Worm (Caenorhabditis elegans) whole organism, L4 larva: ENCODE measurements around the gene rod-1.

ENCODE experiments used
- F26F4.8 ChIP-seq: fragments of 200-800 bp; sonication (Bioruptor generic); conservative IDR thresholded peaks from 2 replicates; pipeline ENCODE4 v1.3.6; 2022; ENCODE audit warnings: missing genetic modification characterization, missing compliant biosample characterization
- F44E2.7 ChIP-seq: fragments of 200-800 bp; sonication (Bioruptor generic); IDR thresholded peaks from 2 replicates; pipeline ENCODE4 v2.1.2; 2022; ENCODE audit warnings: missing genetic modification characterization, missing compliant biosample characterization
- T20F7.1 ChIP-seq: fragments of 200-800 bp; sonication (Bioruptor generic); optimal IDR thresholded peaks from 2 replicates; lab custom pipeline; 2018; ENCODE audit warnings: mild to moderate bottlenecking, missing genetic modification characterization, missing compliant biosample characterization
- T26A8.4 ChIP-seq: fragments of 200-800 bp; sonication (Bioruptor generic); IDR thresholded peaks from 2 replicates; pipeline ENCODE4 v1.3.6; 2022; ENCODE audit warnings: missing genetic modification characterization, missing compliant biosample characterization
- Y48G9A.11 ChIP-seq: fragments of 200-800 bp; sonication (Bioruptor generic); IDR thresholded peaks from 2 replicates; pipeline ENCODE4 v1.3.6; 2022; ENCODE audit warnings: missing genetic modification reagents, missing genetic modification characterization, missing compliant biosample characterization
- Y5F2A.4 ChIP-seq: fragments of 200-800 bp; sonication (Bioruptor generic); optimal IDR thresholded peaks from 2 replicates; lab custom pipeline; 2018; ENCODE audit warnings: mild to moderate bottlenecking, missing genetic modification characterization, missing compliant biosample characterization
- ZK546.5 ChIP-seq, 2 experiments: sonication (generic microtip); optimal IDR thresholded peaks; 2 replicates each; lab custom pipeline; 2017; ENCODE audit warnings: missing biosample characterization in 2 of 2, missing genetic modification characterization in 2 of 2
- aly-2 ChIP-seq: sonication (generic microtip); optimal IDR thresholded peaks from 2 replicates; lab custom pipeline; 2018; ENCODE audit warnings: missing biosample characterization, missing genetic modification characterization
- ama-1 ChIP-seq: fragments of 150-350 bp; optimal IDR thresholded peaks from 2 replicates; lab custom pipeline; 2014; ENCODE audit warnings: inconsistent platforms, mixed read lengths
- attf-4 ChIP-seq: sonication (generic microtip); optimal IDR thresholded peaks from 3 replicates; lab custom pipeline; 2017; ENCODE audit warnings: missing biosample characterization, missing genetic modification characterization
- ceh-62 ChIP-seq: sonication (generic microtip); optimal IDR thresholded peaks from 2 replicates; lab custom pipeline; 2017; ENCODE audit warnings: missing biosample characterization, missing genetic modification characterization
- ces-1 ChIP-seq: fragments of 150-350 bp; sonication (generic microtip); optimal IDR thresholded peaks from 4 replicates; lab custom pipeline; 2014; ENCODE audit warnings: missing biosample characterization, missing genetic modification reagents, missing genetic modification characterization
- cey-2 ChIP-seq: sonication (generic microtip); optimal IDR thresholded peaks from 3 replicates; lab custom pipeline; 2017; ENCODE audit warnings: missing genetic modification characterization, mild to moderate bottlenecking, missing compliant biosample characterization, antibody characterized with exemption, borderline replicate concordance; ENCODE audit not compliant: insufficient read depth
- daf-19 ChIP-seq: fragments of 200-800 bp; sonication (Bioruptor generic); conservative IDR thresholded peaks from 2 replicates; pipeline ENCODE4 v1.3.6; 2022; ENCODE audit warnings: missing genetic modification characterization, missing compliant biosample characterization
- dmd-9 ChIP-seq: fragments of 200-800 bp; sonication (Bioruptor generic); IDR thresholded peaks from 2 replicates; pipeline ENCODE4 v1.3.6; 2022; ENCODE audit warnings: missing genetic modification reagents, missing genetic modification characterization, missing compliant biosample characterization
- duxl-1 ChIP-seq: sonication (generic microtip); optimal IDR thresholded peaks from 2 replicates; lab custom pipeline; 2016; ENCODE audit warnings: mild to moderate bottlenecking, missing genetic modification characterization, moderate library complexity, missing compliant biosample characterization; ENCODE audit not compliant: poor library complexity
- fos-1 ChIP-seq: fragments of 150-350 bp; optimal IDR thresholded peaks from 2 replicates; lab custom pipeline; 2014; ENCODE audit warnings: missing biosample characterization, missing genetic modification characterization
- hif-1 ChIP-seq, 2 experiments: sonication (generic microtip); optimal IDR thresholded peaks; 2 replicates each; lab custom pipeline; 2016 to 2017; ENCODE audit warnings: missing compliant biosample characterization in 2 of 2, missing genetic modification characterization in 2 of 2, missing genetic modification reagents in 2 of 2, missing genotype in 2 of 2, mild to moderate bottlenecking in 1 of 2
- hlh-30 ChIP-seq: sonication (generic microtip); optimal IDR thresholded peaks from 2 replicates; lab custom pipeline; 2017; ENCODE audit warnings: antibody characterized with exemption, mild to moderate bottlenecking, missing genetic modification characterization, missing compliant biosample characterization; ENCODE audit not compliant: insufficient read depth
- hmg-1.1 ChIP-seq: fragments of 200-800 bp; sonication (Bioruptor generic); IDR thresholded peaks from 2 replicates; pipeline ENCODE4 v1.3.6; 2022; ENCODE audit warnings: missing genetic modification reagents, missing genetic modification characterization, missing compliant biosample characterization
- lim-7 ChIP-seq: fragments of 200-800 bp; sonication (Bioruptor generic); IDR thresholded peaks from 2 replicates; pipeline ENCODE4 v1.3.6; 2022; ENCODE audit warnings: missing genetic modification characterization, missing compliant biosample characterization
- lin-38 ChIP-seq: fragments of 200-800 bp; sonication (Bioruptor generic); IDR thresholded peaks from 2 replicates; pipeline ENCODE4 v1.3.6; 2022; ENCODE audit warnings: missing genetic modification reagents, missing genetic modification characterization, missing compliant biosample characterization
- madf-5 ChIP-seq, 2 experiments: fragments of 200-800 bp; sonication (Bioruptor generic); IDR thresholded peaks; 2 replicates each; pipeline ENCODE4 v1.3.6; 2022; ENCODE audit warnings: missing compliant biosample characterization in 2 of 2, missing genetic modification characterization in 2 of 2
- mes-2 ChIP-seq: sonication (generic microtip); optimal IDR thresholded peaks from 2 replicates; lab custom pipeline; 2016; ENCODE audit warnings: missing genotype, mild to moderate bottlenecking, missing genetic modification characterization, missing compliant biosample characterization; ENCODE audit not compliant: poor library complexity, severe bottlenecking
- nhr-10 ChIP-seq: fragments of 150-350 bp; optimal IDR thresholded peaks from 2 replicates; lab custom pipeline; 2014; ENCODE audit warnings: missing biosample characterization, missing genetic modification characterization
- nhr-111 ChIP-seq: fragments of 200-800 bp; sonication (Bioruptor generic); optimal IDR thresholded peaks from 2 replicates; lab custom pipeline; 2018; ENCODE audit warnings: mild to moderate bottlenecking, missing genetic modification characterization, missing compliant biosample characterization
- nhr-41 ChIP-seq: fragments of 200-800 bp; sonication (Bioruptor generic); IDR thresholded peaks from 2 replicates; pipeline ENCODE4 v1.3.6; 2022; ENCODE audit warnings: missing genetic modification reagents, missing genetic modification characterization, missing compliant biosample characterization
- nhr-48 ChIP-seq: sonication (generic microtip); optimal IDR thresholded peaks from 2 replicates; lab custom pipeline; 2016; ENCODE audit warnings: mild to moderate bottlenecking, missing genetic modification characterization, missing compliant biosample characterization
- nhr-77 ChIP-seq: fragments of 150-350 bp; optimal IDR thresholded peaks from 2 replicates; lab custom pipeline; 2014; ENCODE audit warnings: missing biosample characterization, missing genetic modification characterization
- php-3 ChIP-seq: fragments of 200-800 bp; sonication (Bioruptor generic); IDR thresholded peaks from 2 replicates; pipeline ENCODE4 v1.3.6; 2022; ENCODE audit warnings: missing genetic modification reagents, missing genetic modification characterization, missing compliant biosample characterization
- saeg-2 ChIP-seq: fragments of 200-800 bp; sonication (Bioruptor generic); IDR thresholded peaks from 2 replicates; pipeline ENCODE4 v1.3.6; 2022; ENCODE audit warnings: missing genetic modification reagents, missing genetic modification characterization, missing compliant biosample characterization
- set-16 ChIP-seq: fragments of 200-800 bp; sonication (Bioruptor generic); IDR thresholded peaks from 2 replicates; pipeline ENCODE4 v1.3.6; 2022; ENCODE audit warnings: missing genetic modification reagents, missing genetic modification characterization, missing compliant biosample characterization
- skn-1 ChIP-seq: fragments of 150-350 bp; optimal IDR thresholded peaks from 2 replicates; lab custom pipeline; 2014; ENCODE audit warnings: missing biosample characterization, missing genetic modification characterization
- snpc-1.2 ChIP-seq: fragments of 200-800 bp; sonication (Bioruptor generic); IDR thresholded peaks from 2 replicates; pipeline ENCODE4 v1.3.6; 2022; ENCODE audit warnings: missing genetic modification reagents, missing genetic modification characterization, missing compliant biosample characterization
- spr-1 ChIP-seq: sonication (generic microtip); optimal IDR thresholded peaks from 2 replicates; lab custom pipeline; 2016; ENCODE audit warnings: mild to moderate bottlenecking, missing genetic modification characterization, missing compliant biosample characterization
- spr-3 ChIP-seq: fragments of 200-800 bp; sonication (Bioruptor generic); optimal IDR thresholded peaks from 2 replicates; lab custom pipeline; 2018; ENCODE audit warnings: mild to moderate bottlenecking, missing genetic modification characterization, missing compliant biosample characterization
- tra-1 ChIP-seq: fragments of 200-800 bp; sonication (Bioruptor generic); IDR thresholded peaks from 2 replicates; pipeline ENCODE4 v1.3.6; 2022; ENCODE audit warnings: missing genetic modification reagents, missing genetic modification characterization, missing compliant biosample characterization
- unc-39 ChIP-seq: sonication (generic microtip); optimal IDR thresholded peaks from 2 replicates; lab custom pipeline; 2017; ENCODE audit warnings: missing biosample characterization, missing genetic modification characterization
- unc-62 ChIP-seq, 3 experiments: fragments of 150-350 bp in 1 of 3; sonication (generic microtip); optimal IDR thresholded peaks in 2 of 3; peaks in 1 of 3; 1 replicate in 1 of 3; 2 replicates in 2 of 3; lab custom pipeline; 2014 to 2017; ENCODE audit warnings: missing biosample characterization in 3 of 3, missing genetic modification characterization in 3 of 3, missing genetic modification reagents in 3 of 3, missing genotype in 1 of 3
- vab-7 ChIP-seq: fragments of 200-800 bp; sonication (Bioruptor generic); IDR thresholded peaks from 2 replicates; pipeline ENCODE4 v1.3.6; 2022; ENCODE audit warnings: missing genetic modification reagents, missing genetic modification characterization, missing compliant biosample characterization
- zip-11 ChIP-seq: fragments of 200-800 bp; sonication (Bioruptor generic); IDR thresholded peaks from 2 replicates; pipeline ENCODE4 v1.3.6; 2022; ENCODE audit warnings: missing genetic modification characterization, missing compliant biosample characterization
- ztf-11 ChIP-seq: fragments of 150-350 bp; optimal IDR thresholded peaks from 2 replicates; lab custom pipeline; 2014; ENCODE audit warnings: missing biosample characterization, missing genetic modification characterization
- ztf-7 ChIP-seq: fragments of 150-350 bp; optimal IDR thresholded peaks from 2 replicates; lab custom pipeline; 2014; ENCODE audit warnings: missing biosample characterization, missing genetic modification characterization

Gene rod-1

ce11 chrIV:7508850-7509249, 30.6 kb downstream of the rod-1 start (continued):
- TF ChIP-seq ZK546.5 (tag; optimal IDR thresholded peaks at IDR 0.05; lab: Kevin White, UChicago) = no peak
- TF ChIP-seq nhr-48 (tag; lab: Kevin White, UChicago) = no peak
- TF ChIP-seq fos-1 (tag; lab: Kevin White, UChicago) = no peak
- no peak for TF ChIP-seq F44E2.7 (GFP tag; lab: Robert Waterston, UW)
- TF ChIP-seq ztf-7 (tag; lab: Kevin White, UChicago) = no peak
- TF ChIP-seq ama-1 (lab: Kevin White, UChicago) = no peak
- no peak for TF ChIP-seq snpc-1.2 (GFP tag; lab: Robert Waterston, UW)
- TF ChIP-seq unc-39 (tag; lab: Kevin White, UChicago) = no peak
- TF ChIP-seq mes-2 (tag; lab: Kevin White, UChicago) = peak; percentile 48
- no peak for TF ChIP-seq vab-7 (GFP tag; lab: Robert Waterston, UW)
- no peak for TF ChIP-seq cey-2 (tag; lab: Kevin White, UChicago)
- no peak for TF ChIP-seq skn-1
- no peak for TF ChIP-seq duxl-1 (tag; lab: Kevin White, UChicago)
- no peak for TF ChIP-seq hif-1 (tag; optimal IDR thresholded peaks at IDR 0.05; lab: Kevin White, UChicago)
- no peak for TF ChIP-seq nhr-111 (GFP tag; lab: Kevin White, UChicago)
- no peak for TF ChIP-seq spr-1 (tag; lab: Kevin White, UChicago)
- TF ChIP-seq lim-7 (GFP tag; lab: Robert Waterston, UW) = no peak
- TF ChIP-seq hmg-1.1 (GFP tag; lab: Robert Waterston, UW) = no peak
- TF ChIP-seq dmd-9 (GFP tag; lab: Robert Waterston, UW) = no peak
- no peak for TF ChIP-seq madf-5 (GFP tag; IDR thresholded peaks at IDR 0.05; lab: Robert Waterston, UW)
- TF ChIP-seq set-16 (GFP tag; lab: Robert Waterston, UW) = no peak
- TF ChIP-seq nhr-10 (tag; lab: Kevin White, UChicago) = no peak
- no peak for TF ChIP-seq ceh-62
- TF ChIP-seq T20F7.1 (GFP tag; lab: Kevin White, UChicago) = no peak
- TF ChIP-seq aly-2 (tag; lab: Kevin White, UChicago) = no peak
- TF ChIP-seq nhr-41 = no peak
- peak in 1 of 2 experiments; percentile 38 for TF ChIP-seq unc-62 (GFP tag; optimal IDR thresholded peaks at IDR 0.05 in 1 of 2; lab: Kevin White, UChicago)
- no peak for TF ChIP-seq unc-62 (tag; optimal IDR thresholded peaks at IDR 0.05; lab: Kevin White, UChicago)
- no peak for TF ChIP-seq Y5F2A.4
- no peak for TF ChIP-seq spr-3 (GFP tag; lab: Kevin White, UChicago)
- no peak for TF ChIP-seq F26F4.8
- no peak for TF ChIP-seq zip-11 (GFP tag; lab: Robert Waterston, UW)
- no peak for TF ChIP-seq ces-1 (GFP tag; lab: Kevin White, UChicago)
- TF ChIP-seq php-3 (GFP tag; lab: Robert Waterston, UW) = no peak
- TF ChIP-seq attf-4 (tag; lab: Kevin White, UChicago) = no peak
- no peak for TF ChIP-seq nhr-77
- no peak for TF ChIP-seq tra-1 (GFP tag; lab: Robert Waterston, UW)
- no peak for TF ChIP-seq T26A8.4 (GFP tag; lab: Robert Waterston, UW)
- TF ChIP-seq daf-19 (GFP tag; lab: Robert Waterston, UW) = no peak
- 0 out of 2 replicates have a peak, but pooled peaks have one; percentile 18 for TF ChIP-seq lin-38 (GFP tag; lab: Robert Waterston, UW)
- no peak for TF ChIP-seq saeg-2
- 0 out of 2 replicates have a peak, but pooled peaks have one; percentile 47 for TF ChIP-seq Y48G9A.11
- no peak for TF ChIP-seq ztf-11 (tag; lab: Kevin White, UChicago)
- no peak for TF ChIP-seq hlh-30
